Comparison of ENCODE assay signal across 2 fruit fly cellular contexts in the genomic region with DNA sequence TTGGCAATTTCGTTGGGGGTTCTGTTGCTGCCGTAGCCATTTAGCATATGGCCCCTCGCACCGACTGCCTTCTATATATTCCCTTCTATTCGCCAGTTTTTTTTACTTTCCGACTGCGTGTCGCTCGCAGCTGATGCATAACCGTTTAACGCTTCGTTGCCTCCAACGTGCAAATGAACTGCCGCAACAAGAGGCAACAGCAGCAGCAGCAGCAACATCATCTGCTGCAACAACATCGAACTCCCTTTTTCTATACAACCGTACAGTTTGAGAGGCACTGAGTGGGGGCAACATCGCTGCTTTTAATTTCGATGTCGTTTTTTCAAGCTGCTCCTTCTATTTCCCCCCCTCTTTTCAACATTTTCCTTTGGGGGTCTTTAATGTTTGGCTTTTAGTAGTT.
A peak's percentile ranks its signal among the peaks of the same experiment; 100 is the strongest.
TF ChIP-seq lines count a peak whose summit lies in the region.

No protein-coding gene starts in this region.

- no peak for TF ChIP-seq CTCF in whole organism, embryonic (GFP tag; optimal IDR thresholded peaks at IDR 0.05; lab: Kevin White, UChicago)

TF ChIP-seq in whole organism, embryonic, 481 proteins besides CTCF, POLR2A, EP300 and RAD21:
- TF ChIP-seq CG6654 (GFP tag; optimal IDR thresholded peaks at IDR 0.05; lab: Kevin White, UChicago) (peak; percentile 77), Hmx (GFP tag; optimal IDR thresholded peaks at IDR 0.05; lab: Kevin White, UChicago) (no peak)
TF ChIP-seq in whole organism, embryonic: peak in this region for 1.

TF ChIP-seq in whole organism, prepupa, 60 proteins besides CTCF, POLR2A, EP300 and RAD21:
- TF ChIP-seq CG8119 (GFP tag; IDR thresholded peaks at IDR 0.05; lab: Robert Waterston, UW) = no peak
- TF ChIP-seq OdsH (GFP tag; optimal IDR thresholded peaks at IDR 0.05; lab: Kevin White, UChicago) = no peak
- no peak for TF ChIP-seq fd85E (GFP tag; optimal IDR thresholded peaks at IDR 0.05; lab: Kevin White, UChicago)
- TF ChIP-seq ss (GFP tag; optimal IDR thresholded peaks at IDR 0.05; lab: Kevin White, UChicago) = peak in 1 of 2 experiments; percentile 35
- no peak for TF ChIP-seq CG6792 (GFP tag; optimal IDR thresholded peaks at IDR 0.05; lab: Kevin White, UChicago)
- peak; percentile 24 for TF ChIP-seq svp (GFP tag; lab: Kevin White, UChicago)
- no peak for TF ChIP-seq Gug (GFP tag; IDR thresholded peaks at IDR 0.05; lab: Robert Waterston, UW)
- no peak for TF ChIP-seq esn (GFP tag; optimal IDR thresholded peaks at IDR 0.05; lab: Kevin White, UChicago)
- no peak for TF ChIP-seq Blimp-1 (GFP tag; optimal IDR thresholded peaks at IDR 0.05; lab: Kevin White, UChicago)
- peak; percentile 52 for TF ChIP-seq CG3919 (GFP tag; optimal IDR thresholded peaks at IDR 0.05; lab: Kevin White, UChicago)
- TF ChIP-seq lz (GFP tag; optimal IDR thresholded peaks at IDR 0.05; lab: Kevin White, UChicago) = no peak
- no peak for TF ChIP-seq CG11294 (GFP tag; IDR thresholded peaks at IDR 0.05; lab: Robert Waterston, UW)
